Worm (Caenorhabditis elegans) whole organism, early embryonic: ENCODE measurements around the gene C50E3.7.

Experiments used
- ama-1 ChIP-seq: fragments of 150-350 bp; optimal IDR thresholded peaks from 2 replicates; lab custom pipeline; 2014
- ceh-13 ChIP-seq: fragments of 200-800 bp; sonication (Bioruptor generic); optimal IDR thresholded peaks from 2 replicates; lab custom pipeline; 2018; ENCODE audit warnings: mild to moderate bottlenecking, missing genetic modification characterization, missing compliant biosample characterization
- hmbx-1 ChIP-seq: sonication (generic microtip); optimal IDR thresholded peaks from 2 replicates; lab custom pipeline; 2016; ENCODE audit warnings: mild to moderate bottlenecking, missing genetic modification characterization, missing compliant biosample characterization
- hnd-1 ChIP-seq: sonication (generic microtip); optimal IDR thresholded peaks from 2 replicates; lab custom pipeline; 2016; ENCODE audit warnings: missing genetic modification characterization, missing compliant biosample characterization
- scrt-1 ChIP-seq: fragments of 200-800 bp; sonication (Bioruptor generic); IDR thresholded peaks from 2 replicates; pipeline ENCODE4 v1.3.6; 2022; ENCODE audit warnings: missing genetic modification characterization, missing compliant biosample characterization
- sea-1 ChIP-seq: fragments of 200-800 bp; sonication (Bioruptor generic); conservative IDR thresholded peaks from 2 replicates; pipeline ENCODE4 v1.3.6; 2022; ENCODE audit warnings: missing genetic modification characterization, missing compliant biosample characterization

- no peak for TF ChIP-seq scrt-1 (GFP tag; lab: Robert Waterston, UW)
- no peak for TF ChIP-seq ama-1 (lab: Kevin White, UChicago)
- TF ChIP-seq sea-1 (GFP tag; lab: Robert Waterston, UW) = no peak
- no peak for TF ChIP-seq hnd-1
- no peak for TF ChIP-seq hmbx-1 (tag; lab: Kevin White, UChicago)
- TF ChIP-seq ceh-13 (GFP tag; lab: Kevin White, UChicago) = no peak
Observed at ce11 chrV:7647147-7647546, 49.0 kb upstream of the C50E3.7 start.
